Fruit fly (Drosophila melanogaster): ENCODE results near the gene Fdx2.

The Fdx2 gene

DNA sequence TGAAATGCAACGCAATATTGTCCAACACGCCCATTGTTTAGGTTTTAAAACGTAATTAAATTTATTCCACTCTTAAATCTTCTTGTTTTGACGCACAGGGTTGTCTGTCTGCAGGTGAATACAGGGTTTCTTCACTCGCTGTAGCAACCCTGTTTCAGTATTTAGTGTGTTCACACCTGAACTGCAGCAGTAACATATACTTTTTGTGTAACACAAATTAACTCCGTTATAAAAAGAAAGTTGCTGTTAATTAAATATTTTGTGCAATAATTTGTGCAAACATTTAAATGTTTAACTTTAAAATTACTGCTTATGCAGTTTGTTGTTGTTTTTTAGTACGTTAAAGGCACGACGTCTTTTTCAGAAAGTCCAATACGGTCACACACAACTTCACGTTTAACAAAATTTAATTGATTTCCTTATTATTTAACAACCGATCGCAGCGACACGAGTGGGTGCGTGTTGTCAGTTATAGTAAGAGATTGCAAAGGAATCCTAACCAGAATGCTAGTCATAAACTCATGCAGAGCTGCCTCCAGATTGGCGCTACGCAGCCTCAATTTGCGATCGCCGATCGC lies at the start of gene Fdx2, which contains the start of gene CG15012:
TSS of gene Fdx2 (plus strand) at position 363 of the 578 bp plus-strand sequence.
TSS of gene CG15012 (minus strand) at position 127 of the 578 bp plus-strand sequence.
- TF ChIP-seq CTCF (optimal IDR thresholded peaks at IDR 0.05) (no peak), CG8478 (optimal IDR thresholded peaks at IDR 0.05) (no peak)

dm6 chr3L:4252121-4252861 lies 40.0 kb upstream of the Fdx2 start:
- no peak for TF ChIP-seq CTCF (optimal IDR thresholded peaks at IDR 0.05)
- no peak for TF ChIP-seq CG8478 (optimal IDR thresholded peaks at IDR 0.05)

- no peak for TF ChIP-seq CTCF (optimal IDR thresholded peaks at IDR 0.05)
Observed at dm6 chr3L:4252862-4253610, 39.2 kb upstream of the Fdx2 start.

DNA sequence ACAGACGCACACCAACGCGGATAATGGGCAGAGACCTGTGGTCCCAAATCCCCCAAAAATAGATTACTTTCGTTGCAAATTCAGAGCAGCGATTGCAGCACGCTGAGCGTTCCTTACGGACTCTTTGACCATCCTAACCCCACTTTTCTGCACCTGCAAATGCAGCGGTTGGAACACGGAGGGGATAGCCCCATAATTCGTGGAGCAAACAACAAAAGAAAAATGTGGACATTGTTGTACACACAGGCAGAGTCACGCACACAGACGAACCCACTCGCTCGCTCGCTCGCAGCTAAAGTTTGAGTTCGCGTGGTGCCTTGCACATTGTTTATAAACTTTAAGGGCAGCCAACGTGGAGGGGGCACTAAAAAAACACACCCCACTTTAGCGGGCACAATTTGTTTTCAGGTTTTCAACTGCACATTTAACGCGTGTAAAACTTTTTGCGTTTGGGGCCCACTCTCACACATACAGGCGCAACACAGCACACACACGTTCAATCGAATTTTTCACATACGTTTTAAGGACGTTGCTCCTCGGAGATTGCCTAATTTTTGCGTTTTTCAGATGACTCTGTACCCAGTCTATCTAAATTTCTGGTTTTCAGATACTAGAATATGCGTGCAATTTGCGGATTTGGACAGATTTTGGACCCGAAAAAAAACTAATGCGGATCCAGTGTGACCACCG lies 38.5 kb upstream of the Fdx2 start:
- no peak for TF ChIP-seq CTCF (optimal IDR thresholded peaks at IDR 0.05)
- TF ChIP-seq CG8478 (optimal IDR thresholded peaks at IDR 0.05) = no peak

dm6 chr3L:4254301-4254834 lies 37.9 kb upstream of the Fdx2 start, which contains the start of the genes ago and CG1265:
Gene ago, minus strand, starts transcription at chr3L:4254306.
Gene CG1265, plus strand, starts transcription at chr3L:4254776.
- TF ChIP-seq CG8478 (optimal IDR thresholded peaks at IDR 0.05) (no peak), CTCF (optimal IDR thresholded peaks at IDR 0.05) (no peak)

DNA sequence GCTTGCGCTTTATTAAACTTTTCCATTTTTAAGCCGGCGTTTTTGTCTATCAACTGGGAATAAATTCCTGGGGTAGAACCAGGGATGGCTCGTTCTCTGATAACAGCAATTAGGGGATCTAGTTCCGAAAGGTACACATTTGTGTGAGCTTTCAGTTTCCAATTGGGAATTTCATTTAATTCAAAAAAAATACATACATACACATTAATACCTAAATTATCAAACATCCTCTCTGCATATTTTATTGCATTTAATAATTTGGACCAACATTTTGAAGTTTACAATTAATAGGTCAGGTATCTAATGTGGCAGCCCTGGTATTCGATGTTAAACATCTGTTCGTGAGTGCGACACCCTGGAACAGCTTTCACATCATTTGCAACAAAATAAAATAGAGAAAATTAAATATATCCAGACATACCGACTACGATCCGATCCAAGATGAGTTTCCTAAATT lies 33.2 kb upstream of the Fdx2 start, which contains the start of the genes CG15011 and CG1309:
TSS of gene CG15011 (minus strand) at position 51 of the 457 bp plus-strand sequence.
TSS of gene CG1309 (plus strand) at position 329 of the 457 bp plus-strand sequence.
- TF ChIP-seq CTCF (optimal IDR thresholded peaks at IDR 0.05) (peak in 1 of 2 experiments; percentile 2), CG8478 (optimal IDR thresholded peaks at IDR 0.05) (no peak)

DNA sequence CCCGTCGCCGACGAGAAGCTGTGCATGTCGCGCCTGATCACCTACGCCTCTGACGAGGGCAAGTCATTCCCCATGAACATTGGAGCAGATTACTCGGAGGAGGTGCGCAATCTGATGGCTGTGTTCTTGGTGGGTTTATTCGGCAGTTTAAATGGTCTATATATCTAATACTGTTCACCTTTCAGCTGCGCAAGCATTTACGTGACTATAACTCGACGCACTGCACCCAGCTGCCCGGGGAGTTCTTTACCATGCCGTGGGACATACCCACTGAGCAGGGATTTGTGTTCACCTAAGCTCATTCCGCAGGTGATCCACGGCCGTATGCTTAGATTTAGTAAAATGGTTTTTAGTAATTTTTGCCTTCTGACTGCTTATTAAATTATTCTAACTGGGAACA lies 31.1 kb upstream of the Fdx2 start:
- TF ChIP-seq CTCF (optimal IDR thresholded peaks at IDR 0.05) = no peak
- TF ChIP-seq CG8478 (optimal IDR thresholded peaks at IDR 0.05) = no peak

DNA sequence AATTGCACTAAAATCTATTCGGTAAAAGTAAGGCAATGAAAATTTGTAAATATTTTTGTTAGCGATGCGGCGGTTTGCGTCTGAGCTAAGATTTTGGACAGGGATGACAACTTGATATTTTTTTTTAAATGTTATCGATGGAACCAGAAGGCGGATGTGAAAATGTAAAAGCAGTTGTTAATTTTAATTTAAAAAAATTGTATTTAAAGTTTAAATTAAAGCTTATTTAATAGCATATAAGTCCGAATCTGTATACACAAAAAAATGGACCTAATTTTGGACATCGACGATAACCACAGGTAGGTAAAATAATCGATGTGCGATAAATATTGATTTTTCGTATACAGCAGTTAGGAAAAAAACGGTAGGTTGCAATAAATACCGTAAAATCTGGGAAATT lies 29.9 kb upstream of the Fdx2 start, which contains the start of the genes CG11586 and VhaM9.7-a:
TSS of gene CG11586 (minus strand) at position 87 of the 400 bp plus-strand sequence.
TSS of gene VhaM9.7-a (plus strand) at position 322 of the 400 bp plus-strand sequence.
- no peak for TF ChIP-seq CTCF (optimal IDR thresholded peaks at IDR 0.05)
- no peak for TF ChIP-seq CG8478 (optimal IDR thresholded peaks at IDR 0.05)

DNA sequence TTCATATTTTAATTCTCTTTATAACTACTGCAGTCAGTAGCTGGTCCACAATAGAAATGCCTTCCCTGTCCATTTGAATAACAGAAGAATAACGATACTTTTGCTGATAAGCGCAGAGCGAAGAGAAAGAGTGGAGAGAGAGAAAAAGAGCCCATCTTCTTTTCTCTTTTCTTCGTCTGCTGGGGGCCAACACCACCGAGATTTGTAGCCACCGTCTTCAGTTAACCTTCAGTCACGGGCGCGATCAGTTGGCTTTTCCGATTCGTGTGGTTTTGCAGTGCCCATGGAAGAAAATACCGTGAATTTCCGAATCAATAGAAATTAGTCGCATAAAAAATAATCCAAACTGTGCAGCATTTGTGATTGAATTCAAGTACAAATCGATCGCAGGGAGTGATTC lies 28.8 kb upstream of the Fdx2 start, which contains the start of gene CG1273:
TSS of gene CG1273 (plus strand) at position 218 of the 400 bp plus-strand sequence.
- TF ChIP-seq CG8478 (optimal IDR thresholded peaks at IDR 0.05) = no peak
- no peak for TF ChIP-seq CTCF (optimal IDR thresholded peaks at IDR 0.05)

DNA sequence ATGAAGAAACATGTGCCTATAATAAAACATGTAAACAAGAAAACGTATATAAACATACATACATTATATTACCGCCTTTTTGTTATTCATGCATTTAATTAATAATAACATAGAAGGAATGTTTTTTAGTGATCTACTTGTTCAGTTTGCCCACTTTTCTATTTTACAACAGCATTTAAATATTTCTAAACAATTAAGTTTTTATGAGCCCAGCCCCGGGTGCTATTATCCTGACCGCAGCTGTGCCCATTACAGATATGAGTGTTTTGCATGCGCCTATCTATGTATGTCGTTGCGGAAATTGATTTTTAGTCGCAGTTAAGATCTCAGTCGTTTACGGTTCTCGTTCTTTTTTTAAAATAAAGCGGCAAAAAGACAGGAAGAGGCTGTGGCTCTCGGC lies 27.3 kb upstream of the Fdx2 start:
- no peak for TF ChIP-seq CTCF (optimal IDR thresholded peaks at IDR 0.05)
- TF ChIP-seq CG8478 (optimal IDR thresholded peaks at IDR 0.05) = no peak

dm6 chr3L:4265836-4266235 lies 26.4 kb upstream of the Fdx2 start:
- no peak for TF ChIP-seq CG8478 (optimal IDR thresholded peaks at IDR 0.05)
- TF ChIP-seq CTCF (optimal IDR thresholded peaks at IDR 0.05) = no peak

- TF ChIP-seq CTCF (optimal IDR thresholded peaks at IDR 0.05) = no peak
- TF ChIP-seq CG8478 (optimal IDR thresholded peaks at IDR 0.05) = no peak
Observed at dm6 chr3L:4267403-4267802, 24.9 kb upstream of the Fdx2 start, which contains the start of gene CG33764. Gene CG33764, minus strand, starts transcription at chr3L:4267503.

DNA sequence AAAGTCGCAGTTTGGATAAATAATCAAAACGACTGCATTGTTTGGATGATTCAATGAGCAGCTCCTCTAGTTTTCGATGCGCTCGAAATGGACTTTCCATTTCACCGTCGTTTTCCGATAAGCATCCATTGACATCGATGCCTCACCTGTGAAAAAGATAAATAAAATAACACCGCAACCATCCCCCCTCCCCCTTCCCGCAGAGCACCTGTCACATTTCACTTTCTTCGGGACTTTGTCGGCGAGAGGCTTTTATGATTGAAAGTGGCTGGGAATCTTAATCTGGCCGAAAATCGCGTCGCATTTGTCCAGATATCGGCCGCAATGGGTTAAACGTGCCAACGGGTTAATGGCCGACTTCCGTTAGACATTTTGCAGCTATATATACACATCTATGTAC lies 23.1 kb upstream of the Fdx2 start:
- TF ChIP-seq CTCF (optimal IDR thresholded peaks at IDR 0.05) = no peak
- TF ChIP-seq CG8478 (optimal IDR thresholded peaks at IDR 0.05) = no peak

DNA sequence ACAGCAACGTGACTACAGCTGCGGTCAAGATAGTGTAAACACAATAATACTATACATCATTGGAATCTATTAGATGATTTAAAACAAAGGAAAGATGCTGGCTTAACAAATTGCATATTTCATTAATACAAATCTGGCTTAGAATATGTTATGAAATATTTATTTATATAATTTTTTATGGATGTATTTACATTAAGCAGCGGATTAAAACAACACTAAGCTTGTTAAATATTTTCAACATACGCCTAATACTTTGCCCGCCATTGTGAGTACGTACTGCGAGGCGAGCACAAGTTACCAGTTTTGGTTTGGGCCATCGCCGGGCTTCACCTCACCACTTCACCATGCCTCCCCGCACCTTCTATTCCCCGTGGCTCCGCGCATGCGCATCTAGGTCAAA lies 22.4 kb upstream of the Fdx2 start:
- TF ChIP-seq CTCF (optimal IDR thresholded peaks at IDR 0.05) (no peak), CG8478 (optimal IDR thresholded peaks at IDR 0.05) (no peak)

All from S2 (cell line).